Worm (Caenorhabditis elegans) whole organism, L2 larva: Measurements from ENCODE around the gene F59A6.10.

ENCODE experiments used
- C34F6.9 ChIP-seq: fragments of 150-350 bp; optimal IDR thresholded peaks from 2 replicates; lab custom pipeline; 2014; ENCODE audit warnings: missing biosample characterization, missing genetic modification characterization
- F13H6.1 ChIP-seq: sonication (generic microtip); optimal IDR thresholded peaks from 2 replicates; lab custom pipeline; 2016; ENCODE audit warnings: missing genetic modification characterization, missing compliant biosample characterization
- R02D3.7 ChIP-seq: fragments of 150-350 bp; optimal IDR thresholded peaks from 2 replicates; lab custom pipeline; 2014; ENCODE audit warnings: missing biosample characterization, missing genetic modification characterization
- Y55F3AM.14 ChIP-seq: fragments of 200-800 bp; sonication (Bioruptor generic); optimal IDR thresholded peaks from 2 replicates; lab custom pipeline; 2018; ENCODE audit warnings: mild to moderate bottlenecking, missing genetic modification characterization, missing compliant biosample characterization
- alr-1 ChIP-seq: fragments of 150-350 bp; optimal IDR thresholded peaks from 2 replicates; lab custom pipeline; 2014; ENCODE audit warnings: missing biosample characterization, missing genetic modification characterization
- aly-2 ChIP-seq: fragments of 150-350 bp; optimal IDR thresholded peaks from 2 replicates; lab custom pipeline; 2014; ENCODE audit warnings: missing biosample characterization, missing genetic modification characterization
- blmp-1 ChIP-seq: sonication (generic microtip); optimal IDR thresholded peaks from 2 replicates; lab custom pipeline; 2017; ENCODE audit warnings: missing genetic modification characterization, mild to moderate bottlenecking, missing compliant biosample characterization, antibody characterized with exemption, moderate library complexity; ENCODE audit not compliant: insufficient read depth
- ceh-16 ChIP-seq: fragments of 150-350 bp; optimal IDR thresholded peaks from 2 replicates; lab custom pipeline; 2014; ENCODE audit warnings: missing biosample characterization, missing genetic modification characterization
- ceh-82 ChIP-seq: fragments of 150-350 bp; optimal IDR thresholded peaks from 2 replicates; lab custom pipeline; 2014; ENCODE audit warnings: missing biosample characterization, missing genetic modification characterization
- crh-2 ChIP-seq: sonication (generic microtip); optimal IDR thresholded peaks from 2 replicates; lab custom pipeline; 2017; ENCODE audit warnings: missing biosample characterization, missing genetic modification characterization
- egl-27 ChIP-seq: sonication (generic microtip); optimal IDR thresholded peaks from 3 replicates; lab custom pipeline; 2017; ENCODE audit warnings: missing biosample characterization, missing genetic modification reagents, missing genetic modification characterization
- elt-1 ChIP-seq: fragments of 150-350 bp; optimal IDR thresholded peaks from 2 replicates; lab custom pipeline; 2014; ENCODE audit warnings: missing biosample characterization, missing genetic modification characterization
- fos-1 ChIP-seq: fragments of 150-350 bp; optimal IDR thresholded peaks from 2 replicates; lab custom pipeline; 2014; ENCODE audit warnings: missing biosample characterization, missing genetic modification characterization
- gmeb-1 ChIP-seq: fragments of 150-350 bp; optimal IDR thresholded peaks from 2 replicates; lab custom pipeline; 2014; ENCODE audit warnings: missing biosample characterization, missing genetic modification characterization
- lin-11 ChIP-seq: fragments of 150-350 bp; sonication (generic microtip); optimal IDR thresholded peaks from 2 replicates; lab custom pipeline; 2014; ENCODE audit warnings: missing biosample characterization, missing genetic modification characterization, inconsistent platforms, mixed read lengths
- lin-13 ChIP-seq: fragments of 150-350 bp; optimal IDR thresholded peaks from 2 replicates; lab custom pipeline; 2014; ENCODE audit warnings: missing biosample characterization, missing genetic modification reagents, missing genetic modification characterization
- lin-39 ChIP-seq: fragments of 150-350 bp; optimal IDR thresholded peaks from 2 replicates; lab custom pipeline; 2014; ENCODE audit warnings: missing biosample characterization, missing genetic modification reagents, missing genetic modification characterization
- lsy-2 ChIP-seq, 2 experiments: fragments of 150-350 bp in 1 of 2; sonication (generic microtip) in 1 of 2; optimal IDR thresholded peaks; 2 replicates each; lab custom pipeline; 2014 to 2017; ENCODE audit warnings: missing biosample characterization in 2 of 2, missing genetic modification characterization in 2 of 2
- mab-5 ChIP-seq: fragments of 150-350 bp; optimal IDR thresholded peaks from 2 replicates; lab custom pipeline; 2014; ENCODE audit warnings: missing biosample characterization, missing genetic modification characterization
- mbf-1 ChIP-seq: sonication (generic microtip); optimal IDR thresholded peaks from 2 replicates; lab custom pipeline; 2017; ENCODE audit warnings: missing biosample characterization, missing genetic modification characterization
- mdl-1 ChIP-seq, 2 experiments: fragments of 150-350 bp in 1 of 2; sonication (generic microtip) in 1 of 2; optimal IDR thresholded peaks; 2 replicates each; lab custom pipeline; 2017; ENCODE audit warnings: missing biosample characterization in 2 of 2, missing genetic modification characterization in 2 of 2
- nhr-10 ChIP-seq: sonication (generic microtip); optimal IDR thresholded peaks from 2 replicates; lab custom pipeline; 2017; ENCODE audit warnings: missing biosample characterization, missing genetic modification characterization
- nhr-12 ChIP-seq: fragments of 150-350 bp; optimal IDR thresholded peaks from 2 replicates; lab custom pipeline; 2014; ENCODE audit warnings: missing biosample characterization, missing genetic modification characterization
- nhr-129 ChIP-seq: fragments of 150-350 bp; optimal IDR thresholded peaks from 2 replicates; lab custom pipeline; 2014; ENCODE audit warnings: missing biosample characterization, missing genetic modification characterization
- nhr-21 ChIP-seq: fragments of 150-350 bp; optimal IDR thresholded peaks from 2 replicates; lab custom pipeline; 2014; ENCODE audit warnings: missing biosample characterization, missing genetic modification characterization
- nhr-23 ChIP-seq: fragments of 150-350 bp; optimal IDR thresholded peaks from 2 replicates; lab custom pipeline; 2014; ENCODE audit warnings: missing biosample characterization, missing genetic modification reagents, missing genetic modification characterization
- nhr-237 ChIP-seq: fragments of 150-350 bp; optimal IDR thresholded peaks from 2 replicates; lab custom pipeline; 2014; ENCODE audit warnings: missing biosample characterization, missing genetic modification characterization
- nhr-25 ChIP-seq: fragments of 150-350 bp; sonication (generic microtip); optimal IDR thresholded peaks from 3 replicates; lab custom pipeline; 2014; ENCODE audit warnings: missing biosample characterization, missing genetic modification characterization
- nhr-6 ChIP-seq: fragments of 150-350 bp; optimal IDR thresholded peaks from 2 replicates; lab custom pipeline; 2014; ENCODE audit warnings: missing biosample characterization, missing genetic modification characterization
- nhr-77 ChIP-seq: fragments of 150-350 bp; optimal IDR thresholded peaks from 2 replicates; lab custom pipeline; 2014; ENCODE audit warnings: missing biosample characterization, missing genetic modification characterization
- sem-4 ChIP-seq: fragments of 150-350 bp; optimal IDR thresholded peaks from 2 replicates; lab custom pipeline; 2014; ENCODE audit warnings: missing biosample characterization, missing genetic modification reagents, missing genetic modification characterization
- skn-1 ChIP-seq: sonication (generic microtip); optimal IDR thresholded peaks from 2 replicates; lab custom pipeline; 2017; ENCODE audit warnings: missing biosample characterization, missing genetic modification characterization
- sma-3 ChIP-seq: sonication (generic microtip); optimal IDR thresholded peaks from 2 replicates; lab custom pipeline; 2016; ENCODE audit warnings: missing genetic modification reagents, missing genetic modification characterization, missing compliant biosample characterization
- sma-9 ChIP-seq, 2 experiments: fragments of 150-350 bp in 1 of 2; sonication (generic microtip) in 1 of 2; optimal IDR thresholded peaks; 2 replicates each; lab custom pipeline; 2014 to 2016; ENCODE audit warnings: missing genetic modification characterization in 2 of 2, mild to moderate bottlenecking in 1 of 2, missing biosample characterization in 1 of 2, missing compliant biosample characterization in 1 of 2, missing genetic modification reagents in 1 of 2, moderate library complexity in 1 of 2
- snpc-4 ChIP-seq: fragments of 150-350 bp; optimal IDR thresholded peaks from 2 replicates; lab custom pipeline; 2014; ENCODE audit warnings: missing biosample characterization, missing genetic modification characterization
- unc-39 ChIP-seq: fragments of 150-350 bp; optimal IDR thresholded peaks from 2 replicates; lab custom pipeline; 2014; ENCODE audit warnings: missing biosample characterization, missing genetic modification characterization
- unc-55 ChIP-seq: fragments of 150-350 bp; sonication (generic microtip); optimal IDR thresholded peaks from 3 replicates; lab custom pipeline; 2014; ENCODE audit warnings: missing biosample characterization, missing genetic modification reagents, missing genetic modification characterization
- unc-62 ChIP-seq: fragments of 150-350 bp; optimal IDR thresholded peaks from 2 replicates; lab custom pipeline; 2014; ENCODE audit warnings: missing biosample characterization, missing genetic modification reagents, missing genetic modification characterization
- ztf-1 ChIP-seq: fragments of 200-800 bp; sonication (Bioruptor generic); conservative IDR thresholded peaks from 2 replicates; pipeline ENCODE4 v1.3.6; 2022; ENCODE audit warnings: missing genetic modification characterization, missing compliant biosample characterization
- ztf-11 ChIP-seq: sonication (generic microtip); optimal IDR thresholded peaks from 2 replicates; lab custom pipeline; 2017; ENCODE audit warnings: missing biosample characterization, missing genetic modification characterization
- ztf-4 ChIP-seq: fragments of 150-350 bp; optimal IDR thresholded peaks from 2 replicates; lab custom pipeline; 2014; ENCODE audit warnings: missing biosample characterization, missing genetic modification characterization

Gene F59A6.10

DNA sequence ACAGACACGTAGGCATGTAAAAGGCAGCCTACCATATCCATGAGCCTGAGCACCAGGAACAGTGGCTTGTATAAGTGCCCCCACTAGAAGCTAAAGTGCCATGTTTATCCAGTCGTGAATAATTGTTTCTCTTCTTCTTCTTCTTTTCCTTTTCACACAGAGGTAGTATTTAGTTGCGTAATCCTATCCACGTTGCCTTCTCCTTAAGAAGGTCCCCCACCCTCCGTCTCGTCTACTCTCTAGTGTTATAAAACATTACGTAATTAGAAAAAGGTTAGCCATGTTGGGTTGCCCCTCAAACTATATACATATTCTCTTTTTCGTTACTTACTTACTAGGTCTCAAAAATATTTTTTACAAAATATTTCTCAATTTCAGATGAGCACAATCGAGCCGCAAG lies 17.1 kb upstream of the F59A6.10 start:
- TF ChIP-seq nhr-129 = no peak
- TF ChIP-seq nhr-10 = no peak
- no peak for TF ChIP-seq crh-2 (tag; lab: Kevin White, UChicago)
- no peak for TF ChIP-seq lin-11
- TF ChIP-seq nhr-25 (tag; lab: Kevin White, UChicago) = no peak
- no peak for TF ChIP-seq nhr-23 (tag; lab: Kevin White, UChicago)
- TF ChIP-seq ceh-16 (tag; lab: Kevin White, UChicago) = no peak
- TF ChIP-seq ztf-1 (GFP tag; lab: Robert Waterston, UW) = no peak
- TF ChIP-seq aly-2 = no peak
- TF ChIP-seq nhr-77 (tag; lab: Kevin White, UChicago) = no peak
- no peak for TF ChIP-seq mbf-1 (tag; lab: Kevin White, UChicago)
- no peak for TF ChIP-seq fos-1 (tag; lab: Kevin White, UChicago)
- no peak for TF ChIP-seq nhr-6 (tag; lab: Kevin White, UChicago)

DNA sequence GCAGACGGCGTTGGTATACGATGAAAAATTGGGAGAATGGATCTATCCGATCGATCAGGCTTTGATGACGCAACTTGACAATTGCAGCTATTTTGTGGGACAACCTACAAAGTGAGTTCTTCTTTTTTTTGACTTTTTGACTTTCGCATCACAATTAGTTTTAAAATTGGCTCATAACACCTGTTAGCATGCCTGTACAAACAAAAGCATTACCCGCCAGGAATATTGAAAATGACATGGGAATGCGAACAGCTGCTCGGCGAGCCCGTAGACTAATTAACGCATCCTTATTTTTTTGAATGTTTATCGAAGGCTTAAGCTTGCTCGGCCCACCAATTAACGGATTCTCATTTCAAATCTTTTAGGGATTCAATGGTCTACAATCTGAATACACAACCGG lies 16.5 kb upstream of the F59A6.10 start:
- TF ChIP-seq F13H6.1 (tag; lab: Kevin White, UChicago) = no peak
- TF ChIP-seq ceh-16 (tag; lab: Kevin White, UChicago) = no peak
- TF ChIP-seq gmeb-1 (tag; lab: Kevin White, UChicago) = no peak
- no peak for TF ChIP-seq aly-2
- no peak for TF ChIP-seq nhr-21 (tag; lab: Kevin White, UChicago)
- no peak for TF ChIP-seq nhr-12 (tag; lab: Kevin White, UChicago)
- no peak for TF ChIP-seq sma-3 (GFP tag; lab: Kevin White, UChicago)
- TF ChIP-seq snpc-4 = no peak
- TF ChIP-seq, all 48 proteins: peak for 0

- TF ChIP-seq sem-4 (tag; lab: Kevin White, UChicago) = no peak
- TF ChIP-seq ceh-16 (tag; lab: Kevin White, UChicago) = no peak
- TF ChIP-seq alr-1 (tag; lab: Kevin White, UChicago) = no peak
- TF ChIP-seq nhr-237 (tag; lab: Kevin White, UChicago) = no peak
- TF ChIP-seq fos-1 (tag; lab: Kevin White, UChicago) = no peak
- TF ChIP-seq ceh-82 = no peak
- no peak for TF ChIP-seq sma-3 (GFP tag; lab: Kevin White, UChicago)
- TF ChIP-seq lin-39 (tag; lab: Kevin White, UChicago) = no peak
- TF ChIP-seq lsy-2 (tag; optimal IDR thresholded peaks at IDR 0.05; lab: Kevin White, UChicago) = no peak
- TF ChIP-seq Y55F3AM.14 (GFP tag; lab: Kevin White, UChicago) = no peak
- no peak for TF ChIP-seq blmp-1 (tag; lab: Kevin White, UChicago)
- TF ChIP-seq lin-11 = no peak
- no peak for TF ChIP-seq snpc-4
- no peak for TF ChIP-seq C34F6.9 (tag; lab: Kevin White, UChicago)
- no peak for TF ChIP-seq unc-39 (tag; lab: Kevin White, UChicago)
- TF ChIP-seq, all 48 proteins: peak for 0
Measured at ce11 chrII:4989802-4990201, 14.0 kb upstream of the F59A6.10 start, which contains the start of gene T27F7.12. TSS of gene T27F7.12 (plus strand) at chrII:4990102.

DNA sequence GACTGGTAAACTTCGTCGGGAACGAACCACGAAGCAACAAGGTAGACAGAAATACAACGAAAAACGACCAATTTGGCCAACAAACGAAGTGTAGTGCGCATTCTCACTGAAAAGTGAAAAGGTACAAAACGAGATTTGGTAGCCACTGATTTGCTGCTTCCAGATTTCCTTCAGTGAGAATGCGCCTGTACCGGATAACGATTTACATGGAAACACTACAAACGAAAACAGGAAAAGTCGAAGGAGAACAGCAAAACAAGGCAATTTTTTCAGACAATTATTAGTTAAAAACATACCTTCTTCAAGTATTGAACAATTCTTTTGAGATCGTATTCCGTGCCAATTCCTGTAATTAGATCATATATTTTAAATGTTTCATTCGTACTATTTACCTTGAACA lies 10.8 kb upstream of the F59A6.10 start, which contains the start of gene pigb-1:
pigb-1 (minus strand) TSS at position 101 of the 400 bp plus-strand sequence.
- TF ChIP-seq mab-5 (no peak), nhr-21 (tag; lab: Kevin White, UChicago) (no peak), nhr-237 (tag; lab: Kevin White, UChicago) (no peak), R02D3.7 (no peak), unc-55 (no peak), C34F6.9 (tag; lab: Kevin White, UChicago) (no peak), nhr-23 (tag; lab: Kevin White, UChicago) (no peak), Y55F3AM.14 (GFP tag; lab: Kevin White, UChicago) (no peak), unc-62 (GFP tag; lab: Kevin White, UChicago) (no peak), ztf-4 (tag; lab: Kevin White, UChicago) (no peak), lsy-2 (tag; optimal IDR thresholded peaks at IDR 0.05; lab: Kevin White, UChicago) (no peak)

DNA sequence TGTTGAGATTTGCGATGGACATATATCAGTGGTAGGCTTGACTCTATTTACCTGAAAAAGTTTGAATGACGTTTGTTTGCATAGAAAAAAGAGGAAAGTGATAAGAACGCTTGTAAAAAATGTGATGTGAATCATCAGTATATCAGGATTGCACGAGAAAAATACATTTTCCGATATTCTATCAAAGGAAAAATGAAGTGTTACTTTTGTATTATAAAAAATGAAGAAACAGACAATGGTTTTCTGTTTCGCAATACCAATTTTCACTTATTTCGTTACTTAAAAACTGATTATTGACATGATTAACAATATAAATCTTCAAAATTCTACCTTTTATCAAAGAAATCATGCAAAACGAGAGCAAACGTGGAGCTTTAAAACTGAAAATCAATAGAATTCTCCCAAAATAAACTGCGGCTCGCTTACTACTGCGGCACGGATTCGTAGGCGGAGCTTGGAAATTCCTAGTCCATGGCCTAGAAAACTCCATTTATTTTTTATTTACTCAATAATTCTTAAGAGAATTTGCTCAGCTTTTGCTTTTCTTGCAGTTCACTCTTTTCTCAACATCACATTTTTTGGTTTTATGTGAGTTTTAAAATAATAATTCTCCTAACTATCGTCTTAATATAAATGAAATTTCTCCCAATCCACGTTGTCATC lies 10.1 kb upstream of the F59A6.10 start, which contains the start of the genes eif-1 and vps-24:
eif-1 (minus strand) TSS at position 51 of the 663 bp plus-strand sequence.
vps-24 (plus strand) TSS at position 469 of the 663 bp plus-strand sequence.
- no peak for TF ChIP-seq egl-27 (tag; lab: Kevin White, UChicago)
- peak; percentile 53 for TF ChIP-seq lin-13 (GFP tag; lab: Kevin White, UChicago)
- TF ChIP-seq lin-11 = no peak
- TF ChIP-seq crh-2 (tag; lab: Kevin White, UChicago) = peak; percentile 29
- no peak for TF ChIP-seq skn-1
- no peak for TF ChIP-seq mdl-1 (tag; optimal IDR thresholded peaks at IDR 0.05; lab: Kevin White, UChicago)
- peak; percentile 20 for TF ChIP-seq nhr-25 (tag; lab: Kevin White, UChicago)
- no peak for TF ChIP-seq mab-5
- TF ChIP-seq elt-1 (tag; lab: Kevin White, UChicago) = no peak
- TF ChIP-seq nhr-6 (tag; lab: Kevin White, UChicago) = no peak
- TF ChIP-seq nhr-77 (tag; lab: Kevin White, UChicago) = no peak
- TF ChIP-seq unc-62 (GFP tag; lab: Kevin White, UChicago) = no peak
- peak; percentile 4 for TF ChIP-seq sma-3 (GFP tag; lab: Kevin White, UChicago)
- no peak for TF ChIP-seq ceh-82
- no peak for TF ChIP-seq ztf-4 (tag; lab: Kevin White, UChicago)
- no peak for TF ChIP-seq ztf-11
- no peak for TF ChIP-seq unc-39 (tag; lab: Kevin White, UChicago)
- no peak for TF ChIP-seq fos-1 (tag; lab: Kevin White, UChicago)
- TF ChIP-seq sma-9 (GFP tag; optimal IDR thresholded peaks at IDR 0.05; lab: Kevin White, UChicago) = peak; percentile 25
- TF ChIP-seq sma-9 (tag; optimal IDR thresholded peaks at IDR 0.05; lab: Kevin White, UChicago) = no peak
- no peak for TF ChIP-seq aly-2
- peak; percentile 82 for TF ChIP-seq C34F6.9 (tag; lab: Kevin White, UChicago)
- TF ChIP-seq nhr-12 (tag; lab: Kevin White, UChicago) = no peak
